Worm (Caenorhabditis elegans) whole organism, L1 larva: ENCODE results near the gene cest-30.

ENCODE experiments used
- C16A3.4 ChIP-seq: fragments of 150-350 bp; optimal IDR thresholded peaks from 2 replicates; lab custom pipeline; 2014; ENCODE audit warnings: missing biosample characterization, missing genetic modification characterization
- F16B12.6 ChIP-seq: fragments of 150-350 bp; optimal IDR thresholded peaks from 2 replicates; lab custom pipeline; 2014; ENCODE audit warnings: missing biosample characterization, missing genetic modification characterization
- aly-2 ChIP-seq: fragments of 150-350 bp; optimal IDR thresholded peaks from 2 replicates; lab custom pipeline; 2014; ENCODE audit warnings: missing biosample characterization, missing genetic modification characterization
- blmp-1 ChIP-seq: fragments of 150-350 bp; optimal IDR thresholded peaks from 2 replicates; lab custom pipeline; 2014; ENCODE audit warnings: missing biosample characterization, missing genetic modification characterization
- ces-1 ChIP-seq: fragments of 150-350 bp; optimal IDR thresholded peaks from 2 replicates; lab custom pipeline; 2014; ENCODE audit warnings: missing biosample characterization, missing genetic modification reagents, missing genetic modification characterization
- dpl-1 ChIP-seq, 3 experiments: fragments of 150-350 bp in 2 of 3; sonication (generic microtip) in 1 of 3; optimal IDR thresholded peaks; 2 replicates each; lab custom pipeline; 2014 to 2017; ENCODE audit warnings: missing biosample characterization in 3 of 3, missing genetic modification characterization in 3 of 3, missing genetic modification reagents in 3 of 3
- egl-13 ChIP-seq: sonication (generic microtip); optimal IDR thresholded peaks from 2 replicates; lab custom pipeline; 2016; ENCODE audit warnings: missing genotype, missing genetic modification reagents, missing genetic modification characterization, missing compliant biosample characterization
- egl-27 ChIP-seq, 2 experiments: fragments of 150-350 bp in 1 of 2; sonication (generic microtip); optimal IDR thresholded peaks; 3 replicates each; lab custom pipeline; 2017 to 2018; ENCODE audit warnings: missing biosample characterization in 2 of 2, missing genetic modification characterization in 2 of 2, missing genetic modification reagents in 2 of 2
- elt-2 ChIP-seq: sonication (generic microtip); optimal IDR thresholded peaks from 2 replicates; lab custom pipeline; 2016; ENCODE audit warnings: missing genetic modification characterization, mild to moderate bottlenecking, inconsistent platforms, missing compliant biosample characterization, missing genetic modification reagents
- ets-5 ChIP-seq: fragments of 200-800 bp; sonication (Bioruptor generic); IDR thresholded peaks from 2 replicates; pipeline ENCODE4 v1.3.6; 2022; ENCODE audit warnings: missing genetic modification characterization, missing compliant biosample characterization
- fkh-4 ChIP-seq: sonication (generic microtip); optimal IDR thresholded peaks from 2 replicates; lab custom pipeline; 2016; ENCODE audit warnings: missing compliant biosample characterization, missing genetic modification characterization, borderline replicate concordance
- fkh-8 ChIP-seq: sonication (generic microtip); optimal IDR thresholded peaks from 2 replicates; lab custom pipeline; 2016; ENCODE audit warnings: mild to moderate bottlenecking, missing genetic modification characterization, missing compliant biosample characterization
- fos-1 ChIP-seq: fragments of 150-350 bp; optimal IDR thresholded peaks from 2 replicates; lab custom pipeline; 2014; ENCODE audit warnings: missing biosample characterization, missing genetic modification characterization
- grh-1 ChIP-seq: fragments of 200-800 bp; sonication (Bioruptor generic); IDR thresholded peaks from 2 replicates; pipeline ENCODE4 v1.3.6; 2022; ENCODE audit warnings: missing genetic modification reagents, missing genetic modification characterization, missing compliant biosample characterization
- isw-1 ChIP-seq: fragments of 200-800 bp; sonication (Bioruptor generic); IDR thresholded peaks from 2 replicates; pipeline ENCODE4 v1.3.6; 2022; ENCODE audit warnings: missing genetic modification characterization, missing compliant biosample characterization
- jun-1 ChIP-seq: fragments of 150-350 bp; optimal IDR thresholded peaks from 2 replicates; lab custom pipeline; 2014; ENCODE audit warnings: missing biosample characterization, missing genetic modification reagents, missing genetic modification characterization
- lin-13 ChIP-seq: fragments of 150-350 bp; optimal IDR thresholded peaks from 2 replicates; lab custom pipeline; 2014; ENCODE audit warnings: missing biosample characterization, missing genetic modification reagents, missing genetic modification characterization
- lin-14 ChIP-seq: fragments of 200-800 bp; sonication (Bioruptor generic); optimal IDR thresholded peaks from 2 replicates; lab custom pipeline; 2018; ENCODE audit warnings: mild to moderate bottlenecking, missing genetic modification characterization, moderate library complexity, missing compliant biosample characterization
- lin-15B ChIP-seq: fragments of 150-350 bp; sonication (generic microtip); optimal IDR thresholded peaks from 3 replicates; lab custom pipeline; 2014; ENCODE audit warnings: missing biosample characterization, missing genetic modification characterization
- lsy-2 ChIP-seq, 2 experiments: fragments of 150-350 bp; optimal IDR thresholded peaks; 2 replicates each; lab custom pipeline; 2014; ENCODE audit warnings: missing biosample characterization in 2 of 2, missing genetic modification characterization in 2 of 2
- nhr-11 ChIP-seq: fragments of 150-350 bp; optimal IDR thresholded peaks from 2 replicates; lab custom pipeline; 2014; ENCODE audit warnings: missing biosample characterization, missing genetic modification characterization
- nhr-19 ChIP-seq: fragments of 200-800 bp; sonication (Bioruptor generic); conservative IDR thresholded peaks from 2 replicates; pipeline ENCODE4 v1.3.6; 2022; ENCODE audit warnings: missing genetic modification characterization, missing compliant biosample characterization
- nhr-237 ChIP-seq: fragments of 150-350 bp; optimal IDR thresholded peaks from 2 replicates; lab custom pipeline; 2014; ENCODE audit warnings: missing biosample characterization, missing genetic modification characterization
- nhr-71 ChIP-seq: sonication (generic microtip); optimal IDR thresholded peaks from 2 replicates; lab custom pipeline; 2016; ENCODE audit warnings: mild to moderate bottlenecking, missing genetic modification characterization, moderate library complexity, missing compliant biosample characterization
- nhr-84 ChIP-seq: sonication (generic microtip); optimal IDR thresholded peaks from 2 replicates; lab custom pipeline; 2017; ENCODE audit warnings: missing biosample characterization, missing genetic modification characterization
- nhr-85 ChIP-seq: sonication (generic microtip); peaks from one replicate; lab custom pipeline; 2016; ENCODE audit warnings: missing genetic modification characterization, inconsistent platforms, missing compliant biosample characterization
- nhr-90 ChIP-seq: sonication (generic microtip); optimal IDR thresholded peaks from 2 replicates; lab custom pipeline; 2016; ENCODE audit warnings: mild to moderate bottlenecking, missing genetic modification characterization, missing compliant biosample characterization; ENCODE audit not compliant: poor library complexity
- rnt-1 ChIP-seq: sonication (generic microtip); optimal IDR thresholded peaks from 2 replicates; lab custom pipeline; 2016; ENCODE audit warnings: mild to moderate bottlenecking, missing genetic modification characterization, moderate library complexity, missing compliant biosample characterization
- snpc-4 ChIP-seq: fragments of 150-350 bp; optimal IDR thresholded peaks from 2 replicates; lab custom pipeline; 2014; ENCODE audit warnings: missing biosample characterization, missing genetic modification characterization
- sup-37 ChIP-seq: fragments of 200-800 bp; sonication (Bioruptor generic); optimal IDR thresholded peaks from 2 replicates; lab custom pipeline; 2018; ENCODE audit warnings: mild to moderate bottlenecking, missing genetic modification characterization, missing compliant biosample characterization
- unc-62 ChIP-seq: fragments of 150-350 bp; optimal IDR thresholded peaks from 2 replicates; lab custom pipeline; 2014; ENCODE audit warnings: missing biosample characterization, missing genetic modification reagents, missing genetic modification characterization
- unc-98 ChIP-seq: fragments of 200-800 bp; sonication (Bioruptor generic); IDR thresholded peaks from 2 replicates; pipeline ENCODE4 v1.3.6; 2022; ENCODE audit warnings: missing genetic modification characterization, missing compliant biosample characterization
- zag-1 ChIP-seq: fragments of 150-350 bp; optimal IDR thresholded peaks from 2 replicates; lab custom pipeline; 2014; ENCODE audit warnings: missing biosample characterization, missing genetic modification characterization
- ztf-11 ChIP-seq, 2 experiments: sonication (generic microtip); optimal IDR thresholded peaks; 2 replicates each; lab custom pipeline; 2016 to 2017; ENCODE audit warnings: missing genetic modification characterization in 2 of 2, missing biosample characterization in 1 of 2, missing compliant biosample characterization in 1 of 2

cest-30 gene

ce11 chrV:5259448-5259847 is 3.5 kb downstream of the cest-30 start, which contains the start of gene srt-70:
TSS of gene srt-70 (minus strand) at chrV:5259548.
- no peak for TF ChIP-seq dpl-1 (GFP tag; optimal IDR thresholded peaks at IDR 0.05; lab: Kevin White, UChicago)

- TF ChIP-seq rnt-1 (tag; lab: Kevin White, UChicago) = no peak
- no peak for TF ChIP-seq egl-27 (tag; optimal IDR thresholded peaks at IDR 0.05; lab: Kevin White, UChicago)
- TF ChIP-seq sup-37 = no peak
- no peak for TF ChIP-seq lin-15B (tag; lab: Kevin White, UChicago)
- TF ChIP-seq isw-1 (GFP tag; lab: Robert Waterston, UW) = no peak
- TF ChIP-seq lsy-2 (tag; optimal IDR thresholded peaks at IDR 0.05; lab: Kevin White, UChicago) = no peak
- TF ChIP-seq aly-2 (tag; lab: Kevin White, UChicago) = no peak
- TF ChIP-seq lin-13 (GFP tag; lab: Kevin White, UChicago) = no peak
- no peak for TF ChIP-seq nhr-19 (GFP tag; lab: Robert Waterston, UW)
- TF ChIP-seq ets-5 (GFP tag; lab: Robert Waterston, UW) = no peak
- TF ChIP-seq elt-2 (tag; lab: Kevin White, UChicago) = no peak
- no peak for TF ChIP-seq egl-13 (tag; lab: Kevin White, UChicago)
- no peak for TF ChIP-seq lin-14 (GFP tag; lab: Kevin White, UChicago)
- no peak for TF ChIP-seq nhr-237 (tag; lab: Kevin White, UChicago)
These were observed 5.5 kb downstream of the cest-30 start, which contains the start of gene srt-67 for ce11 chrV:5257358-5257757. TSS of gene srt-67 (minus strand) at chrV:5257458.

DNA sequence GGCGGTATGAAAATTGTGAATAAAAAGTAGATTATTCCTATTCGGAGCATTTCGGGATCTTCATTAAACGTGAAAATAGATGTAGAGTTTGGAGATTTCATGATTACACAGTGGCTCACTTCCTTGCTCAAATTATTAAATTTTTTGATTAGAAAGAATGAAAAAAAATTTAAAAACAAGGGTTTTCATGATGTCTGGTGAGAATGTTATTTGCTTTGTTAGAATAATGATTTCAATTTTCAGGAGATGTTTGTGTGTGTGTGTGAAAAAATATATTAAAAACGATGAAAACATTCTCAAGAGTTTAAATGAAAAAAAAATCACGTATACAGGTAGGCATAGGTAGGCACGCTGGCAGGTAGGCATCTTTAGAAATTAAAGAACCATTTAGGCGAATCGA is 10.9 kb downstream of the cest-30 start, which contains the start of gene srt-68:
srt-68 (minus strand) TSS at position 101 of the 400 bp plus-strand sequence.
- no peak for TF ChIP-seq grh-1 (GFP tag; lab: Robert Waterston, UW)
- TF ChIP-seq nhr-71 (tag; lab: Kevin White, UChicago) = no peak
- TF ChIP-seq blmp-1 = no peak
- no peak for TF ChIP-seq fkh-8 (tag; lab: Kevin White, UChicago)
- no peak for TF ChIP-seq nhr-85 (tag; lab: Kevin White, UChicago)
- TF ChIP-seq lsy-2 (tag; optimal IDR thresholded peaks at IDR 0.05; lab: Kevin White, UChicago) = no peak
- no peak for TF ChIP-seq fos-1 (tag; lab: Kevin White, UChicago)
- no peak for TF ChIP-seq nhr-90
- TF ChIP-seq egl-13 (tag; lab: Kevin White, UChicago) = no peak
- TF ChIP-seq snpc-4 (tag; lab: Kevin White, UChicago) = no peak
- TF ChIP-seq lin-13 (GFP tag; lab: Kevin White, UChicago) = no peak
- no peak for TF ChIP-seq jun-1 (tag; lab: Kevin White, UChicago)
- TF ChIP-seq F16B12.6 (tag; lab: Kevin White, UChicago) = no peak
- no peak for TF ChIP-seq egl-27 (tag; optimal IDR thresholded peaks at IDR 0.05; lab: Kevin White, UChicago)

- TF ChIP-seq nhr-11 (tag; lab: Kevin White, UChicago) = no peak
- no peak for TF ChIP-seq ces-1
- TF ChIP-seq isw-1 (GFP tag; lab: Robert Waterston, UW) = no peak
- no peak for TF ChIP-seq ztf-11 (tag; optimal IDR thresholded peaks at IDR 0.05; lab: Kevin White, UChicago)
- TF ChIP-seq nhr-84 = no peak
- TF ChIP-seq unc-98 (GFP tag; lab: Robert Waterston, UW) = no peak
- TF ChIP-seq F16B12.6 (tag; lab: Kevin White, UChicago) = no peak
- no peak for TF ChIP-seq unc-62 (GFP tag; lab: Kevin White, UChicago)
- no peak for TF ChIP-seq blmp-1
- no peak for TF ChIP-seq fkh-4 (tag; lab: Kevin White, UChicago)
- TF ChIP-seq snpc-4 (tag; lab: Kevin White, UChicago) = no peak
- TF ChIP-seq zag-1 (tag; lab: Kevin White, UChicago) = no peak
- TF ChIP-seq C16A3.4 (tag; lab: Kevin White, UChicago) = no peak
- TF ChIP-seq, all 84 proteins: peak for 0
These were observed 19.9 kb downstream of the cest-30 start, which contains the start of gene cest-35.1 for ce11 chrV:5243036-5243435. TSS of gene cest-35.1 (minus strand) at chrV:5243136.
